Worm (Caenorhabditis elegans) whole organism, young adult: ENCODE results near the gene ears-2.
A peak's percentile ranks its signal among the peaks of the same experiment; 100 is the strongest.

Experiments
- B0035.1 ChIP-seq: sonication (generic microtip); optimal IDR thresholded peaks from 2 replicates; lab custom pipeline; 2016; ENCODE audit warnings: missing genetic modification characterization, mild to moderate bottlenecking, missing compliant biosample characterization, missing genotype, missing genetic modification reagents
- B0336.3 ChIP-seq: fragments of 200-800 bp; sonication (Bioruptor generic); IDR thresholded peaks from 2 replicates; pipeline ENCODE4 v1.3.6; 2022; ENCODE audit warnings: missing genetic modification characterization, missing compliant biosample characterization
- C06A6.2 ChIP-seq: fragments of 200-800 bp; sonication (Bioruptor generic); conservative IDR thresholded peaks from 2 replicates; pipeline ENCODE4 v1.3.6; 2022; ENCODE audit warnings: missing genetic modification characterization, missing compliant biosample characterization
- F39B2.1 ChIP-seq: fragments of 200-800 bp; sonication (Bioruptor generic); IDR thresholded peaks from 2 replicates; pipeline ENCODE4 v1.3.6; 2022; ENCODE audit warnings: missing genetic modification reagents, missing genetic modification characterization, missing compliant biosample characterization
- F49E8.2 ChIP-seq: sonication (generic microtip); optimal IDR thresholded peaks from 3 replicates; lab custom pipeline; 2017; ENCODE audit warnings: missing genetic modification characterization, mild to moderate bottlenecking, missing compliant biosample characterization, antibody characterized with exemption, moderate library complexity; ENCODE audit not compliant: insufficient read depth
- F55B11.4 ChIP-seq: sonication (generic microtip); optimal IDR thresholded peaks from 2 replicates; lab custom pipeline; 2016; ENCODE audit warnings: missing compliant biosample characterization, missing genetic modification characterization, borderline replicate concordance; ENCODE audit not compliant: insufficient read depth
- F57A8.1 ChIP-seq: fragments of 200-800 bp; sonication (Bioruptor generic); optimal IDR thresholded peaks from 2 replicates; lab custom pipeline; 2018; ENCODE audit warnings: mild to moderate bottlenecking, missing genetic modification characterization, moderate library complexity, missing compliant biosample characterization
- T07F8.4 ChIP-seq: sonication (generic microtip); optimal IDR thresholded peaks from 2 replicates; lab custom pipeline; 2016; ENCODE audit warnings: mild to moderate bottlenecking, missing genetic modification characterization, moderate library complexity, missing compliant biosample characterization
- Y53F4B.3 ChIP-seq: fragments of 200-800 bp; sonication (Bioruptor generic); IDR thresholded peaks from 2 replicates; pipeline ENCODE4 v1.3.6; 2022; ENCODE audit warnings: missing genetic modification reagents, missing genetic modification characterization, missing compliant biosample characterization
- Y56A3A.18 ChIP-seq: fragments of 200-800 bp; sonication (Bioruptor generic); IDR thresholded peaks from 2 replicates; pipeline ENCODE4 v1.3.6; 2022; ENCODE audit warnings: missing genetic modification reagents, missing genetic modification characterization, missing compliant biosample characterization
- Y79H2A.3 ChIP-seq: fragments of 200-800 bp; sonication (Bioruptor generic); conservative IDR thresholded peaks from 2 replicates; pipeline ENCODE4 v1.3.6; 2022; ENCODE audit warnings: missing genetic modification reagents, missing genetic modification characterization, missing compliant biosample characterization
- akir-1 ChIP-seq: fragments of 200-800 bp; sonication (Bioruptor generic); optimal IDR thresholded peaks from 2 replicates; lab custom pipeline; 2018; ENCODE audit warnings: mild to moderate bottlenecking, missing genetic modification characterization, moderate library complexity, missing compliant biosample characterization
- aptf-2 ChIP-seq: fragments of 200-800 bp; sonication (Bioruptor generic); conservative IDR thresholded peaks from 2 replicates; pipeline ENCODE4 v1.3.6; 2022; ENCODE audit warnings: missing genetic modification reagents, missing genetic modification characterization, missing compliant biosample characterization
- atf-7 ChIP-seq: sonication (generic microtip); optimal IDR thresholded peaks from 2 replicates; lab custom pipeline; 2017; ENCODE audit warnings: mild to moderate bottlenecking, missing genetic modification characterization, missing compliant biosample characterization
- cebp-1 ChIP-seq, 2 experiments: fragments of 200-800 bp in 1 of 2; sonication (Bioruptor generic) in 1 of 2; sonication (generic microtip) in 1 of 2; IDR thresholded peaks in 1 of 2; optimal IDR thresholded peaks in 1 of 2; 2 replicates each; pipeline versions ENCODE4 v1.3.6 to Lab custom; 2017 to 2022; ENCODE audit warnings: missing compliant biosample characterization in 2 of 2, missing genetic modification characterization in 2 of 2, mild to moderate bottlenecking in 1 of 2, missing genetic modification reagents in 1 of 2, moderate library complexity in 1 of 2
- cebp-2 ChIP-seq: fragments of 200-800 bp; sonication (Bioruptor generic); IDR thresholded peaks from 2 replicates; pipeline ENCODE4 v1.3.6; 2022; ENCODE audit warnings: missing genetic modification characterization, missing compliant biosample characterization
- ceh-58 ChIP-seq: fragments of 200-800 bp; sonication (Bioruptor generic); IDR thresholded peaks from 2 replicates; pipeline ENCODE4 v1.3.6; 2022; ENCODE audit warnings: missing genetic modification characterization, missing compliant biosample characterization
- ceh-91 ChIP-seq: fragments of 200-800 bp; sonication (Bioruptor generic); IDR thresholded peaks from 2 replicates; pipeline ENCODE4 v1.3.6; 2022; ENCODE audit warnings: missing genetic modification reagents, missing genetic modification characterization, missing compliant biosample characterization
- efl-1 ChIP-seq: fragments of 150-350 bp; optimal IDR thresholded peaks from 2 replicates; lab custom pipeline; 2014; ENCODE audit warnings: missing biosample characterization, missing genetic modification reagents, missing genetic modification characterization
- egl-44 ChIP-seq: fragments of 200-800 bp; sonication (Bioruptor generic); IDR thresholded peaks from 2 replicates; pipeline ENCODE4 v1.3.6; 2022; ENCODE audit warnings: missing genetic modification reagents, missing genetic modification characterization, missing compliant biosample characterization
- egrh-3 ChIP-seq: fragments of 200-800 bp; sonication (Bioruptor generic); IDR thresholded peaks from 2 replicates; pipeline ENCODE4 v1.3.6; 2022; ENCODE audit warnings: missing genetic modification reagents, missing genetic modification characterization, missing compliant biosample characterization
- ekl-4 ChIP-seq: fragments of 200-800 bp; sonication (Bioruptor generic); IDR thresholded peaks from 2 replicates; pipeline ENCODE4 v1.3.6; 2022; ENCODE audit warnings: missing genetic modification reagents, missing genetic modification characterization, missing compliant biosample characterization
- fkh-3 ChIP-seq: sonication (generic microtip); optimal IDR thresholded peaks from 2 replicates; lab custom pipeline; 2016; ENCODE audit warnings: mild to moderate bottlenecking, missing genetic modification characterization, missing compliant biosample characterization
- hlh-12 ChIP-seq: sonication (generic microtip); optimal IDR thresholded peaks from 2 replicates; lab custom pipeline; 2016; ENCODE audit warnings: missing genetic modification characterization, missing compliant biosample characterization
- hrde-1 ChIP-seq: sonication (generic microtip); optimal IDR thresholded peaks from 2 replicates; lab custom pipeline; 2016; ENCODE audit warnings: missing genetic modification characterization, mild to moderate bottlenecking, missing compliant biosample characterization, moderate library complexity, missing genotype, missing genetic modification reagents, borderline replicate concordance
- lag-1 ChIP-seq: fragments of 200-800 bp; sonication (Bioruptor generic); IDR thresholded peaks from 2 replicates; pipeline ENCODE4 v1.3.6; 2022; ENCODE audit warnings: missing genetic modification reagents, missing genetic modification characterization, missing compliant biosample characterization
- let-607 ChIP-seq, 2 experiments: fragments of 200-800 bp in 1 of 2; sonication (Bioruptor generic) in 1 of 2; sonication (generic microtip) in 1 of 2; optimal IDR thresholded peaks; 2 replicates each; lab custom pipeline; 2016 to 2018; ENCODE audit warnings: mild to moderate bottlenecking in 2 of 2, missing compliant biosample characterization in 2 of 2, missing genetic modification characterization in 2 of 2, moderate library complexity in 2 of 2, missing genotype in 1 of 2
- lin-54 ChIP-seq: fragments of 200-800 bp; sonication (Bioruptor generic); optimal IDR thresholded peaks from 2 replicates; lab custom pipeline; 2018; ENCODE audit warnings: mild to moderate bottlenecking, missing genetic modification characterization, missing compliant biosample characterization
- lir-1 ChIP-seq: fragments of 200-800 bp; sonication (Bioruptor generic); conservative IDR thresholded peaks from 2 replicates; pipeline ENCODE4 v1.3.6; 2022; ENCODE audit warnings: missing genetic modification reagents, missing genetic modification characterization, missing compliant biosample characterization
- lsy-27 ChIP-seq: sonication (generic microtip); optimal IDR thresholded peaks from 2 replicates; lab custom pipeline; 2017; ENCODE audit warnings: missing genetic modification characterization, mild to moderate bottlenecking, missing compliant biosample characterization, antibody characterized with exemption, missing genotype, borderline replicate concordance; ENCODE audit not compliant: insufficient read depth
- mel-28 ChIP-seq: sonication (generic microtip); optimal IDR thresholded peaks from 2 replicates; lab custom pipeline; 2016; ENCODE audit warnings: borderline replicate concordance, mild to moderate bottlenecking, missing genetic modification characterization, missing compliant biosample characterization
- mes-4 ChIP-seq: sonication (generic microtip); optimal IDR thresholded peaks from 2 replicates; lab custom pipeline; 2016; ENCODE audit warnings: missing genotype, missing genetic modification characterization, missing compliant biosample characterization
- mxl-1 ChIP-seq: sonication (generic microtip); optimal IDR thresholded peaks from 2 replicates; lab custom pipeline; 2016; ENCODE audit warnings: missing genetic modification characterization, missing compliant biosample characterization
- nfyb-1 ChIP-seq: fragments of 200-800 bp; sonication (Bioruptor generic); IDR thresholded peaks from 2 replicates; pipeline ENCODE4 v1.3.6; 2022; ENCODE audit warnings: missing genetic modification reagents, missing genetic modification characterization, missing compliant biosample characterization
- nhr-179 ChIP-seq: sonication (generic microtip); optimal IDR thresholded peaks from 2 replicates; lab custom pipeline; 2016; ENCODE audit warnings: mild to moderate bottlenecking, missing genetic modification characterization, missing compliant biosample characterization
- pbrm-1 ChIP-seq: fragments of 200-800 bp; sonication (Bioruptor generic); IDR thresholded peaks from 2 replicates; pipeline ENCODE4 v1.3.6; 2022; ENCODE audit warnings: missing genetic modification reagents, missing genetic modification characterization, missing compliant biosample characterization
- pha-4 ChIP-seq: fragments of 150-350 bp; sonication (generic microtip); optimal IDR thresholded peaks from 2 replicates; lab custom pipeline; 2014; ENCODE audit warnings: missing biosample characterization, missing genetic modification reagents, missing genetic modification characterization
- rcor-1 ChIP-seq: fragments of 200-800 bp; sonication (Bioruptor generic); IDR thresholded peaks from 2 replicates; pipeline ENCODE4 v1.3.6; 2022; ENCODE audit warnings: missing genetic modification reagents, missing genetic modification characterization, missing compliant biosample characterization
- repo-1 ChIP-seq: sonication (generic microtip); optimal IDR thresholded peaks from 2 replicates; lab custom pipeline; 2017; ENCODE audit warnings: mild to moderate bottlenecking, missing genetic modification characterization, missing compliant biosample characterization
- rpc-1 ChIP-seq, 2 experiments: fragments of 150-350 bp in 1 of 2; sonication (generic microtip) in 1 of 2; optimal IDR thresholded peaks; 2 replicates each; lab custom pipeline; 2014 to 2018; ENCODE audit warnings: missing biosample characterization in 1 of 2, missing genetic modification characterization in 1 of 2, missing genetic modification reagents in 1 of 2, missing genotype in 1 of 2
- sea-2 ChIP-seq: fragments of 200-800 bp; sonication (Bioruptor generic); IDR thresholded peaks from 2 replicates; pipeline ENCODE4 v1.3.6; 2022; ENCODE audit warnings: missing genetic modification characterization, missing compliant biosample characterization
- snpc-1.3 ChIP-seq: sonication (generic microtip); optimal IDR thresholded peaks from 2 replicates; lab custom pipeline; 2017; ENCODE audit warnings: missing genetic modification characterization, mild to moderate bottlenecking, missing compliant biosample characterization, antibody characterized with exemption, moderate library complexity, missing genotype, missing genetic modification reagents; ENCODE audit not compliant: insufficient read depth
- tbp1 ChIP-seq: fragments of 200-800 bp; sonication (Bioruptor generic); optimal IDR thresholded peaks from 2 replicates; lab custom pipeline; 2018; ENCODE audit warnings: mild to moderate bottlenecking, missing genetic modification characterization, missing compliant biosample characterization
- tbx-9 ChIP-seq: sonication (generic microtip); optimal IDR thresholded peaks from 2 replicates; lab custom pipeline; 2016; ENCODE audit warnings: borderline replicate concordance, missing genetic modification characterization, inconsistent platforms, missing compliant biosample characterization
- tlf-1 ChIP-seq: fragments of 200-800 bp; sonication (Bioruptor generic); optimal IDR thresholded peaks from 2 replicates; lab custom pipeline; 2018; ENCODE audit warnings: mild to moderate bottlenecking, missing genetic modification characterization, missing compliant biosample characterization
- xnd-1 ChIP-seq: sonication (generic microtip); optimal IDR thresholded peaks from 2 replicates; lab custom pipeline; 2016; ENCODE audit warnings: missing genotype, missing genetic modification reagents, missing genetic modification characterization, missing compliant biosample characterization
- ztf-22 ChIP-seq: fragments of 200-800 bp; sonication (Bioruptor generic); optimal IDR thresholded peaks from 2 replicates; lab custom pipeline; 2018; ENCODE audit warnings: mild to moderate bottlenecking, missing genetic modification characterization, moderate library complexity, missing compliant biosample characterization

Gene ears-2

DNA sequence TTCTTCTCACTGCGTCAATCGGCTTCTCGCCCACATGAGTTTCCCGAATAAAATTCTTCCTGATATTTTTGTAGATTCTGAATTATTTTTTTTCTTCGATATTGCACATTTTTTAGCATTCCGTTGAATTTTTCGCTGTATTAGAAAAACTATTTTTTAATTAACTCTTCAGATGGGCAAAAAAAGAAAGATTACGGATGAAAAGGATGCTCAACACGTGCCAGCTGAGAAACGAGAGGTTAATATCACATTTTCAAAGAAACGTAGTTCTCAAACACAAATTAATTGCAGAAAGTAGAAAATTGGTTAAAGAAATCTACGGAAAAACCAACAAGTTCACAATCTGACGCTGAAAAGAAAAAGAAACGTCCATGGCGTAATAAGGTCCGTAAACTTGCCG is 6.1 kb upstream of the ears-2 start, which contains the start of gene rrp-8:
rrp-8 (plus strand) TSS at position 173 of the 400 bp plus-strand sequence.
- no peak for TF ChIP-seq pbrm-1
- TF ChIP-seq tbp1 (GFP tag; lab: Kevin White, UChicago), result no peak
- TF ChIP-seq lin-54 (GFP tag; lab: Kevin White, UChicago), result peak; percentile 16
- no peak for TF ChIP-seq atf-7 (tag; lab: Kevin White, UChicago)
- no peak for TF ChIP-seq akir-1 (GFP tag; lab: Kevin White, UChicago)
- TF ChIP-seq T07F8.4 (tag; lab: Kevin White, UChicago), result no peak
- no peak for TF ChIP-seq let-607 (tag; optimal IDR thresholded peaks at IDR 0.05; lab: Kevin White, UChicago)
- no peak for TF ChIP-seq pha-4 (tag; lab: Kevin White, UChicago)
- TF ChIP-seq ekl-4 (GFP tag; lab: Robert Waterston, UW), result peak; percentile 61; the same call in 1 of the 2 replicates
- 0 out of 2 replicates have a peak, but pooled peaks have one; percentile 43 for TF ChIP-seq nfyb-1
- no peak for TF ChIP-seq cebp-1 (GFP tag; IDR thresholded peaks at IDR 0.05; lab: Robert Waterston, UW)
- peak; percentile 26 for TF ChIP-seq cebp-1 (tag; optimal IDR thresholded peaks at IDR 0.05; lab: Kevin White, UChicago)
- TF ChIP-seq cebp-2 (GFP tag; lab: Robert Waterston, UW), result no peak
- no peak for TF ChIP-seq tlf-1
- no peak for TF ChIP-seq Y56A3A.18 (GFP tag; lab: Robert Waterston, UW)
- peak; percentile 30 for TF ChIP-seq B0035.1 (tag; lab: Kevin White, UChicago)
- no peak for TF ChIP-seq ceh-58 (GFP tag; lab: Robert Waterston, UW)
- no peak for TF ChIP-seq mxl-1 (tag; lab: Kevin White, UChicago)
- no peak for TF ChIP-seq egrh-3 (GFP tag; lab: Robert Waterston, UW)
- TF ChIP-seq hlh-12, result no peak
- TF ChIP-seq lsy-27, result no peak
- TF ChIP-seq repo-1, result peak; percentile 26
- TF ChIP-seq lir-1 (GFP tag; lab: Robert Waterston, UW), result no peak
- TF ChIP-seq xnd-1 (tag; lab: Kevin White, UChicago), result no peak
- peak; percentile 66 for TF ChIP-seq hrde-1 (tag; lab: Kevin White, UChicago)
- TF ChIP-seq egl-44 (GFP tag; lab: Robert Waterston, UW), result no peak
- no peak for TF ChIP-seq nhr-179 (tag; lab: Kevin White, UChicago)
- TF ChIP-seq B0336.3 (GFP tag; lab: Robert Waterston, UW), result peak; percentile 32
- no peak for TF ChIP-seq ztf-22 (GFP tag; lab: Kevin White, UChicago)
- peak; percentile 52 for TF ChIP-seq snpc-1.3 (tag; lab: Kevin White, UChicago)
- no peak for TF ChIP-seq C06A6.2
- no peak for TF ChIP-seq lag-1 (GFP tag; lab: Robert Waterston, UW)
- no peak for TF ChIP-seq efl-1 (GFP tag; lab: Kevin White, UChicago)
- no peak for TF ChIP-seq fkh-3 (tag; lab: Kevin White, UChicago)
- TF ChIP-seq F49E8.2 (tag; lab: Kevin White, UChicago), result no peak
- TF ChIP-seq tbx-9, result peak; percentile 3
- TF ChIP-seq rcor-1, result no peak
- TF ChIP-seq F55B11.4, result no peak
- TF ChIP-seq F57A8.1 (GFP tag; lab: Kevin White, UChicago), result no peak
- no peak for TF ChIP-seq Y79H2A.3 (GFP tag; lab: Robert Waterston, UW)
- TF ChIP-seq sea-2 (GFP tag; lab: Robert Waterston, UW), result no peak
- TF ChIP-seq Y53F4B.3 (GFP tag; lab: Robert Waterston, UW), result no peak
- TF ChIP-seq aptf-2 (GFP tag; lab: Robert Waterston, UW), result no peak
- TF ChIP-seq mel-28 (tag; lab: Kevin White, UChicago), result no peak
- TF ChIP-seq ceh-91 (GFP tag; lab: Robert Waterston, UW), result no peak
- no peak for TF ChIP-seq rpc-1 (optimal IDR thresholded peaks at IDR 0.05; lab: Kevin White, UChicago)
- TF ChIP-seq rpc-1 (tag; optimal IDR thresholded peaks at IDR 0.05; lab: Kevin White, UChicago), result no peak
- no peak for TF ChIP-seq mes-4
- TF ChIP-seq F39B2.1 (GFP tag; lab: Robert Waterston, UW), result no peak
